Fruit fly (Drosophila melanogaster): ENCODE results near the gene CG43338.

dm6 chr2L:18708239-18708891, 37.3 kb upstream of the CG43338 start, which contains the start of the genes Faf2 and Grip71:
- TF ChIP-seq Rel (GFP tag; optimal IDR thresholded peaks at IDR 0.05): peak; percentile 3
- peak; percentile 60 for TF ChIP-seq Rel (tag; optimal IDR thresholded peaks at IDR 0.05)
- TF ChIP-seq h (GFP tag; optimal IDR thresholded peaks at IDR 0.05): peak; percentile 79
- peak in 1 of 2 experiments; percentile 81 for TF ChIP-seq foxo (GFP tag; optimal IDR thresholded peaks at IDR 0.05)
- no peak for TF ChIP-seq CrebA (GFP tag; optimal IDR thresholded peaks at IDR 0.05; ENCODE audit: borderline replicate concordance)
- TF ChIP-seq pan (optimal IDR thresholded peaks at IDR 0.05): no peak
- no peak for TF ChIP-seq Dfd (GFP tag; optimal IDR thresholded peaks at IDR 0.05)
- no peak for TF ChIP-seq Abd-B (GFP tag; optimal IDR thresholded peaks at IDR 0.05)
- TF ChIP-seq fru (GFP tag; optimal IDR thresholded peaks at IDR 0.05): peak; percentile 72
- TF ChIP-seq jim (GFP tag; optimal IDR thresholded peaks at IDR 0.05): no peak
- TF ChIP-seq psq (GFP tag; optimal IDR thresholded peaks at IDR 0.05): peak; percentile 62
- peak; percentile 73 for TF ChIP-seq N (GFP tag; optimal IDR thresholded peaks at IDR 0.05)
- TF ChIP-seq dsf (GFP tag; optimal IDR thresholded peaks at IDR 0.05; ENCODE audit: borderline replicate concordance): peak; percentile 60
- TF ChIP-seq lola (GFP tag; optimal IDR thresholded peaks at IDR 0.05): no peak

All from whole organism, wandering third instar larva.